Worm (Caenorhabditis elegans) whole organism, L2 larva: Measurements from ENCODE around the gene K05D4.9.
A peak's percentile ranks its signal among the peaks of the same experiment; 100 is the strongest.

ENCODE experiments used
- C34F6.9 ChIP-seq: fragments of 150-350 bp; optimal IDR thresholded peaks from 2 replicates; lab custom pipeline; 2014; ENCODE audit warnings: missing biosample characterization, missing genetic modification characterization
- F13H6.1 ChIP-seq: sonication (generic microtip); optimal IDR thresholded peaks from 2 replicates; lab custom pipeline; 2016; ENCODE audit warnings: missing genetic modification characterization, missing compliant biosample characterization
- Y55F3AM.14 ChIP-seq: fragments of 200-800 bp; sonication (Bioruptor generic); optimal IDR thresholded peaks from 2 replicates; lab custom pipeline; 2018; ENCODE audit warnings: mild to moderate bottlenecking, missing genetic modification characterization, missing compliant biosample characterization
- ZK546.5 ChIP-seq: sonication (generic microtip); optimal IDR thresholded peaks from 2 replicates; lab custom pipeline; 2017; ENCODE audit warnings: missing biosample characterization, missing genetic modification characterization
- alr-1 ChIP-seq: fragments of 150-350 bp; optimal IDR thresholded peaks from 2 replicates; lab custom pipeline; 2014; ENCODE audit warnings: missing biosample characterization, missing genetic modification characterization
- aly-2 ChIP-seq: fragments of 150-350 bp; optimal IDR thresholded peaks from 2 replicates; lab custom pipeline; 2014; ENCODE audit warnings: missing biosample characterization, missing genetic modification characterization
- ceh-82 ChIP-seq: fragments of 150-350 bp; optimal IDR thresholded peaks from 2 replicates; lab custom pipeline; 2014; ENCODE audit warnings: missing biosample characterization, missing genetic modification characterization
- dmd-4 ChIP-seq: sonication (generic microtip); optimal IDR thresholded peaks from 2 replicates; lab custom pipeline; 2017; ENCODE audit warnings: missing biosample characterization, missing genetic modification characterization
- egl-27 ChIP-seq: sonication (generic microtip); optimal IDR thresholded peaks from 3 replicates; lab custom pipeline; 2017; ENCODE audit warnings: missing biosample characterization, missing genetic modification reagents, missing genetic modification characterization
- elt-1 ChIP-seq: fragments of 150-350 bp; optimal IDR thresholded peaks from 2 replicates; lab custom pipeline; 2014; ENCODE audit warnings: missing biosample characterization, missing genetic modification characterization
- elt-3 ChIP-seq: sonication (generic microtip); optimal IDR thresholded peaks from 2 replicates; lab custom pipeline; 2017; ENCODE audit warnings: missing biosample characterization, missing genetic modification characterization
- fos-1 ChIP-seq: fragments of 150-350 bp; optimal IDR thresholded peaks from 2 replicates; lab custom pipeline; 2014; ENCODE audit warnings: missing biosample characterization, missing genetic modification characterization
- gmeb-1 ChIP-seq: fragments of 150-350 bp; optimal IDR thresholded peaks from 2 replicates; lab custom pipeline; 2014; ENCODE audit warnings: missing biosample characterization, missing genetic modification characterization
- lin-11 ChIP-seq: fragments of 150-350 bp; sonication (generic microtip); optimal IDR thresholded peaks from 2 replicates; lab custom pipeline; 2014; ENCODE audit warnings: missing biosample characterization, missing genetic modification characterization, inconsistent platforms, mixed read lengths
- lin-13 ChIP-seq: fragments of 150-350 bp; optimal IDR thresholded peaks from 2 replicates; lab custom pipeline; 2014; ENCODE audit warnings: missing biosample characterization, missing genetic modification reagents, missing genetic modification characterization
- lin-39 ChIP-seq: fragments of 150-350 bp; optimal IDR thresholded peaks from 2 replicates; lab custom pipeline; 2014; ENCODE audit warnings: missing biosample characterization, missing genetic modification reagents, missing genetic modification characterization
- mab-5 ChIP-seq: fragments of 150-350 bp; optimal IDR thresholded peaks from 2 replicates; lab custom pipeline; 2014; ENCODE audit warnings: missing biosample characterization, missing genetic modification characterization
- mdl-1 ChIP-seq, 2 experiments: fragments of 150-350 bp in 1 of 2; sonication (generic microtip) in 1 of 2; optimal IDR thresholded peaks; 2 replicates each; lab custom pipeline; 2017; ENCODE audit warnings: missing biosample characterization in 2 of 2, missing genetic modification characterization in 2 of 2
- nhr-10 ChIP-seq: sonication (generic microtip); optimal IDR thresholded peaks from 2 replicates; lab custom pipeline; 2017; ENCODE audit warnings: missing biosample characterization, missing genetic modification characterization
- nhr-11 ChIP-seq: fragments of 150-350 bp; optimal IDR thresholded peaks from 2 replicates; lab custom pipeline; 2014; ENCODE audit warnings: missing biosample characterization, missing genetic modification characterization
- nhr-12 ChIP-seq: fragments of 150-350 bp; optimal IDR thresholded peaks from 2 replicates; lab custom pipeline; 2014; ENCODE audit warnings: missing biosample characterization, missing genetic modification characterization
- nhr-129 ChIP-seq: fragments of 150-350 bp; optimal IDR thresholded peaks from 2 replicates; lab custom pipeline; 2014; ENCODE audit warnings: missing biosample characterization, missing genetic modification characterization
- nhr-21 ChIP-seq: fragments of 150-350 bp; optimal IDR thresholded peaks from 2 replicates; lab custom pipeline; 2014; ENCODE audit warnings: missing biosample characterization, missing genetic modification characterization
- nhr-23 ChIP-seq: fragments of 150-350 bp; optimal IDR thresholded peaks from 2 replicates; lab custom pipeline; 2014; ENCODE audit warnings: missing biosample characterization, missing genetic modification reagents, missing genetic modification characterization
- nhr-237 ChIP-seq: fragments of 150-350 bp; optimal IDR thresholded peaks from 2 replicates; lab custom pipeline; 2014; ENCODE audit warnings: missing biosample characterization, missing genetic modification characterization
- nhr-6 ChIP-seq: fragments of 150-350 bp; optimal IDR thresholded peaks from 2 replicates; lab custom pipeline; 2014; ENCODE audit warnings: missing biosample characterization, missing genetic modification characterization
- nhr-77 ChIP-seq: fragments of 150-350 bp; optimal IDR thresholded peaks from 2 replicates; lab custom pipeline; 2014; ENCODE audit warnings: missing biosample characterization, missing genetic modification characterization
- peb-1 ChIP-seq: fragments of 150-350 bp; optimal IDR thresholded peaks from 2 replicates; lab custom pipeline; 2014; ENCODE audit warnings: missing biosample characterization, missing genetic modification characterization
- sem-4 ChIP-seq: fragments of 150-350 bp; optimal IDR thresholded peaks from 2 replicates; lab custom pipeline; 2014; ENCODE audit warnings: missing biosample characterization, missing genetic modification reagents, missing genetic modification characterization
- skn-1 ChIP-seq: sonication (generic microtip); optimal IDR thresholded peaks from 2 replicates; lab custom pipeline; 2017; ENCODE audit warnings: missing biosample characterization, missing genetic modification characterization
- sma-3 ChIP-seq: sonication (generic microtip); optimal IDR thresholded peaks from 2 replicates; lab custom pipeline; 2016; ENCODE audit warnings: missing genetic modification reagents, missing genetic modification characterization, missing compliant biosample characterization
- sma-9 ChIP-seq, 2 experiments: fragments of 150-350 bp in 1 of 2; sonication (generic microtip) in 1 of 2; optimal IDR thresholded peaks; 2 replicates each; lab custom pipeline; 2014 to 2016; ENCODE audit warnings: missing genetic modification characterization in 2 of 2, mild to moderate bottlenecking in 1 of 2, missing biosample characterization in 1 of 2, missing compliant biosample characterization in 1 of 2, missing genetic modification reagents in 1 of 2, moderate library complexity in 1 of 2
- unc-55 ChIP-seq: fragments of 150-350 bp; sonication (generic microtip); optimal IDR thresholded peaks from 3 replicates; lab custom pipeline; 2014; ENCODE audit warnings: missing biosample characterization, missing genetic modification reagents, missing genetic modification characterization
- unc-62 ChIP-seq: fragments of 150-350 bp; optimal IDR thresholded peaks from 2 replicates; lab custom pipeline; 2014; ENCODE audit warnings: missing biosample characterization, missing genetic modification reagents, missing genetic modification characterization
- zag-1 ChIP-seq: fragments of 150-350 bp; optimal IDR thresholded peaks from 2 replicates; lab custom pipeline; 2014; ENCODE audit warnings: missing biosample characterization, missing genetic modification characterization
- ztf-1 ChIP-seq: fragments of 200-800 bp; sonication (Bioruptor generic); conservative IDR thresholded peaks from 2 replicates; pipeline ENCODE4 v1.3.6; 2022; ENCODE audit warnings: missing genetic modification characterization, missing compliant biosample characterization
- ztf-11 ChIP-seq: sonication (generic microtip); optimal IDR thresholded peaks from 2 replicates; lab custom pipeline; 2017; ENCODE audit warnings: missing biosample characterization, missing genetic modification characterization
- ztf-4 ChIP-seq: fragments of 150-350 bp; optimal IDR thresholded peaks from 2 replicates; lab custom pipeline; 2014; ENCODE audit warnings: missing biosample characterization, missing genetic modification characterization

Gene K05D4.9

ce11 chrV:16139529-16139928 is 32.1 kb downstream of the K05D4.9 start, which contains the start of gene clc-11:
Gene clc-11 (minus strand): TSS chrV:16139629.
- TF ChIP-seq fos-1 (peak; percentile 31), C34F6.9 (tag; lab: Kevin White, UChicago) (no peak), aly-2 (no peak)

ce11 chrV:16137043-16137442 is 34.6 kb downstream of the K05D4.9 start, which contains the start of gene F44G3.7:
Gene F44G3.7 (minus strand): TSS chrV:16137143.
- TF ChIP-seq sma-3 (GFP tag; lab: Kevin White, UChicago) (no peak), sma-9 (GFP tag; optimal IDR thresholded peaks at IDR 0.05; lab: Kevin White, UChicago) (no peak), sma-9 (tag; optimal IDR thresholded peaks at IDR 0.05; lab: Kevin White, UChicago) (no peak)

- TF ChIP-seq dmd-4, result no peak
- no peak for TF ChIP-seq ZK546.5 (tag; lab: Kevin White, UChicago)
- no peak for TF ChIP-seq nhr-129 (tag; lab: Kevin White, UChicago)
- TF ChIP-seq Y55F3AM.14, result no peak
- no peak for TF ChIP-seq ztf-1 (GFP tag; lab: Robert Waterston, UW)
- TF ChIP-seq lin-39 (tag; lab: Kevin White, UChicago), result no peak
- no peak for TF ChIP-seq C34F6.9 (tag; lab: Kevin White, UChicago)
- no peak for TF ChIP-seq ceh-82
- no peak for TF ChIP-seq peb-1 (tag; lab: Kevin White, UChicago)
- no peak for TF ChIP-seq unc-55 (GFP tag; lab: Kevin White, UChicago)
- no peak for TF ChIP-seq elt-3
- TF ChIP-seq nhr-11 (tag; lab: Kevin White, UChicago), result no peak
- TF ChIP-seq nhr-237 (tag; lab: Kevin White, UChicago), result no peak
- no peak for TF ChIP-seq aly-2
Observed at ce11 chrV:16132705-16133104, 38.9 kb downstream of the K05D4.9 start, which contains the start of gene fbxa-144. Gene fbxa-144 (minus strand): TSS chrV:16132805.

- TF ChIP-seq mab-5 (tag; lab: Kevin White, UChicago) (no peak), nhr-129 (tag; lab: Kevin White, UChicago) (peak; percentile 38)
Observed at ce11 chrV:16132215-16132614, 39.4 kb downstream of the K05D4.9 start.

- TF ChIP-seq ceh-82 (no peak), nhr-6 (tag; lab: Kevin White, UChicago) (no peak), zag-1 (tag; lab: Kevin White, UChicago) (no peak), elt-3 (no peak), nhr-77 (tag; lab: Kevin White, UChicago) (no peak), F13H6.1 (tag; lab: Kevin White, UChicago) (no peak), unc-62 (no peak), C34F6.9 (tag; lab: Kevin White, UChicago) (no peak), nhr-23 (no peak), ztf-11 (tag; lab: Kevin White, UChicago) (no peak), mdl-1 (tag; optimal IDR thresholded peaks at IDR 0.05; lab: Kevin White, UChicago) (no peak), ztf-4 (tag; lab: Kevin White, UChicago) (no peak), nhr-21 (no peak), egl-27 (no peak), elt-1 (tag; lab: Kevin White, UChicago) (no peak), nhr-11 (tag; lab: Kevin White, UChicago) (no peak), sem-4 (no peak)
Observed at ce11 chrV:16131249-16131648, 40.4 kb downstream of the K05D4.9 start, which contains the start of gene fbxa-142. Gene fbxa-142 (minus strand): TSS chrV:16131349.

ce11 chrV:16129116-16129515 is 42.5 kb downstream of the K05D4.9 start:
- TF ChIP-seq fos-1, result peak; percentile 21
- no peak for TF ChIP-seq sma-9 (GFP tag; optimal IDR thresholded peaks at IDR 0.05; lab: Kevin White, UChicago)
- TF ChIP-seq sma-9 (tag; optimal IDR thresholded peaks at IDR 0.05; lab: Kevin White, UChicago), result no peak

- no peak for TF ChIP-seq lin-13
- TF ChIP-seq skn-1 (tag; lab: Kevin White, UChicago), result no peak
- TF ChIP-seq alr-1 (tag; lab: Kevin White, UChicago), result no peak
- no peak for TF ChIP-seq ceh-82
- no peak for TF ChIP-seq ZK546.5 (tag; lab: Kevin White, UChicago)
- no peak for TF ChIP-seq fos-1
- TF ChIP-seq elt-3, result no peak
- no peak for TF ChIP-seq mab-5 (tag; lab: Kevin White, UChicago)
- TF ChIP-seq nhr-129 (tag; lab: Kevin White, UChicago), result no peak
- TF ChIP-seq nhr-10 (tag; lab: Kevin White, UChicago), result no peak
- no peak for TF ChIP-seq gmeb-1 (tag; lab: Kevin White, UChicago)
- TF ChIP-seq nhr-6 (tag; lab: Kevin White, UChicago), result no peak
- TF ChIP-seq nhr-12 (tag; lab: Kevin White, UChicago), result no peak
- no peak for TF ChIP-seq lin-11 (tag; lab: Kevin White, UChicago)
- no peak for TF ChIP-seq unc-62
- no peak for TF ChIP-seq ztf-11 (tag; lab: Kevin White, UChicago)
Observed at ce11 chrV:16127401-16127800, 44.2 kb downstream of the K05D4.9 start, which contains the start of gene fbxa-143. Gene fbxa-143 (minus strand): TSS chrV:16127501.
